Worm (Caenorhabditis elegans): ENCODE results near the gene txt-19.

Gene txt-19

ce11 chrIV:12817539-12817938 is 28.2 kb upstream of the txt-19 start:
- TF ChIP-seq drap-1 (GFP tag; optimal IDR thresholded peaks at IDR 0.05) (no peak), lsy-2 (tag; optimal IDR thresholded peaks at IDR 0.05) (no peak), sem-2 (GFP tag; optimal IDR thresholded peaks at IDR 0.05) (no peak), ceh-43 (GFP tag; optimal IDR thresholded peaks at IDR 0.05) (no peak), nhr-28 (tag; optimal IDR thresholded peaks at IDR 0.05) (no peak), nhr-12 (tag; optimal IDR thresholded peaks at IDR 0.05) (no peak), pha-4 (tag; optimal IDR thresholded peaks at IDR 0.05) (no peak), unc-62 (GFP tag; optimal IDR thresholded peaks at IDR 0.05) (no peak), bed-3 (GFP tag; optimal IDR thresholded peaks at IDR 0.05) (no peak), M03D4.4 (tag; optimal IDR thresholded peaks at IDR 0.05) (no peak), hlh-1 (tag; optimal IDR thresholded peaks at IDR 0.05) (no peak), nhr-76 (tag; optimal IDR thresholded peaks at IDR 0.05) (no peak), nhr-237 (tag; optimal IDR thresholded peaks at IDR 0.05) (no peak)

- TF ChIP-seq lin-32 (GFP tag; optimal IDR thresholded peaks at IDR 0.05) (no peak), sptf-1 (tag; optimal IDR thresholded peaks at IDR 0.05) (no peak), elt-1 (tag; optimal IDR thresholded peaks at IDR 0.05; ENCODE audit: borderline replicate concordance, insufficient read depth) (no peak), hlh-1 (tag; optimal IDR thresholded peaks at IDR 0.05) (no peak), nhr-237 (tag; optimal IDR thresholded peaks at IDR 0.05) (no peak), M03D4.4 (tag; optimal IDR thresholded peaks at IDR 0.05) (no peak), unc-62 (GFP tag; optimal IDR thresholded peaks at IDR 0.05) (no peak), nhr-28 (tag; optimal IDR thresholded peaks at IDR 0.05) (no peak)
Measured at ce11 chrIV:12825304-12825703, 20.4 kb upstream of the txt-19 start, which contains the start of gene M02B1.4. M02B1.4 (minus strand) TSS chrIV:12825312.

DNA sequence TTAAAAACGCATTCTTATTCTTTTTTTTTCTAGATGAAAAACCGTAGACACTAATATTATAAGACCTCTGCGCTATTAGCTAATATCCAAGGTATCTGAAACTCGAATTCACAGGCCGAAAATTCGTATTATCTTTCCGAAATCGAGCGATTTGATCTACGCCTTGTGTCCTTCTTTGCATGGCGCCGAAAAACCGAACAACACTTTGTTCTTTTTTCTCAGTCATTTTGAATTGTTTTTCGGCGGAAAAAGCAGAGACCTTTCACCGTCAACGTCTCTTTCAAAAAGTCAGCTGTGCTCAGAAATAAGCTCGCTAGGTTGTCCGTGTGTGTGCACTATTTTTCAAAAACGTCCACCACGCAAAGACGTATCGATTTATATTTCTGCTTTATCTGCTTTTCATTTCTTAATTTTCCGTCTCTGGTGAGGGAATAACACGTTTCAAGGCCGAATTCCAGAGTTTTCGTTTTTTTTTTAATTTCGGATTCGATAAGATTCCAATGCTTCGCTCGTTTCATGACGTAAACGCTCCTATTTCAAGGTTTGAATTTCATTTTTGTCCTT is 14.8 kb upstream of the txt-19 start:
- no peak for TF ChIP-seq flh-1 (GFP tag; optimal IDR thresholded peaks at IDR 0.05)
- no peak for TF ChIP-seq nhr-2 (tag; optimal IDR thresholded peaks at IDR 0.05)
- no peak for TF ChIP-seq mep-1 (tag; optimal IDR thresholded peaks at IDR 0.05)
- no peak for TF ChIP-seq M03D4.4 (tag; optimal IDR thresholded peaks at IDR 0.05)
- no peak for TF ChIP-seq cnd-1 (tag; optimal IDR thresholded peaks at IDR 0.05)
- peak; percentile 56 for TF ChIP-seq hlh-1 (tag; optimal IDR thresholded peaks at IDR 0.05)
- peak; percentile 21 for TF ChIP-seq ces-1 (GFP tag; optimal IDR thresholded peaks at IDR 0.05)
- TF ChIP-seq ceh-39 (tag; optimal IDR thresholded peaks at IDR 0.05): no peak

DNA sequence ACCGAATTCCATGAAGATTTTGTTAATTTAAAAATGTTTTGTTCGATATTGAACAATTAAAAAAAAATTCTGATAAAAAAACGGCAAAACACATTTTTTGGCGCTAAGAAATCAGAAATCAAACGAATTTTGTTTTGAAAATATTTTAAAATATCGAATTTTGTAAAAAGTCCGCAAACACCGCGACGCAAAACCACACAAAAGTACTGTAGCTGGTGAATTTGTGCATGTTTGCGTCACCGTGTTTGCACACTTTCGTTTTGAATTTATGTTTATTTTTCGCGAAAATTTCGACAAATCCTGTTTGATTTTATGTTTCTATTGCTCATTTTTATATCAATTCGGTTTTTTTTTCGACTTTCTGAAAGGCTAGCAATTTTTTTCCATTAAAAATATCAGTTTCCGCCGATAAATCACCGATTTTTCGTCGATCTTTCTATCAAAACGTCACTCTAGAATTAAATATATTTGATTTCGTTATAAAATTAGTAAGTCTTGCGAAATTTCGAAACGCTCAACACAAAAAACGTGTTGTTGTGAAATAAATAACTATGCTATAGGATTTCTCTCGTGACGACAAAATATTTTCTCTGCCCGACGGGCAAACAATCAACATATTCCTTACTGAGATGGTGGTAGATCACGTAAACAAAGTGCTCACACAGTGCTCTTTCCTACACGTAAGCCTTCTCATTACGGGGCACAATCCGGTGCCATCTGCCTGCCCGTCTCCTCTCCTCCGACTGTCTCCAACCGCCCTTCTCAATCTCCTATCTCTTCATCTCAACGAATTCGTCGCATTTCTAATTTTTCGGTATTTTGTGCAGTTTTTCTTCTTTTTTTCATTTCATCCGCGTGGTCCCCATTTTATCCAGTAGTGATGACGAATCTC is 13.8 kb upstream of the txt-19 start:
- TF ChIP-seq cnd-1 (tag; optimal IDR thresholded peaks at IDR 0.05) (no peak), ces-1 (GFP tag; optimal IDR thresholded peaks at IDR 0.05) (no peak), mep-1 (tag; optimal IDR thresholded peaks at IDR 0.05) (no peak), blmp-1 (tag; optimal IDR thresholded peaks at IDR 0.05) (no peak), nhr-76 (tag; optimal IDR thresholded peaks at IDR 0.05) (no peak), ztf-11 (tag; optimal IDR thresholded peaks at IDR 0.05) (no peak), ceh-43 (GFP tag; optimal IDR thresholded peaks at IDR 0.05) (no peak), lsy-2 (tag; optimal IDR thresholded peaks at IDR 0.05) (peak; percentile 85), lin-13 (tag; optimal IDR thresholded peaks at IDR 0.05) (no peak)

- TF ChIP-seq hlh-1 (tag; optimal IDR thresholded peaks at IDR 0.05) (peak; percentile 92), ceh-83 (GFP tag; optimal IDR thresholded peaks at IDR 0.05) (no peak), elt-3 (tag; optimal IDR thresholded peaks at IDR 0.05) (no peak), ces-1 (GFP tag; optimal IDR thresholded peaks at IDR 0.05) (no peak)
Measured at ce11 chrIV:12833698-12834416, 11.8 kb upstream of the txt-19 start.

DNA sequence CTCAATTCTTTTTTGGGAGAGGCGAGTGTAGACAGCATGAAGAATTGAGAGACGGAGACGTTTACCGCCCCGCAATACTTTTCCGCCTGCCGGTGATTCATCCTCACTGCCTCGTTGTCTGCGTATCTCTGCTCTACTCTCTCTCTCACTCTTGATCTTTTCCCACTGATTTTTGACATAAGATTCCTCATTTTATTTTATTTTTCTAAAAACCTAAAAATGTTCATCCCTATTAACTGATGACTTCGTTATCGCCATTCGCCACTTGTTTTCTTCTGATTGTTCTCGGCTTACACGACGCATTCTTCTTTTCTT is 11.3 kb upstream of the txt-19 start:
- no peak for TF ChIP-seq mep-1 (tag; optimal IDR thresholded peaks at IDR 0.05)
- no peak for TF ChIP-seq ces-1 (GFP tag; optimal IDR thresholded peaks at IDR 0.05)
- peak; percentile 3 for TF ChIP-seq lsy-2 (tag; optimal IDR thresholded peaks at IDR 0.05)
- TF ChIP-seq M03D4.4 (tag; optimal IDR thresholded peaks at IDR 0.05): no peak
- TF ChIP-seq flh-1 (GFP tag; optimal IDR thresholded peaks at IDR 0.05): no peak
- TF ChIP-seq blmp-1 (tag; optimal IDR thresholded peaks at IDR 0.05): no peak
- TF ChIP-seq bed-3 (GFP tag; optimal IDR thresholded peaks at IDR 0.05): no peak
